Fruit fly (Drosophila melanogaster): Measurements from ENCODE around the gene CG7488.

The CG7488 gene

dm6 chr3R:13032975-13033445, 37.6 kb downstream of the CG7488 start (continued):
- TF ChIP-seq CG11085 (GFP tag; IDR thresholded peaks at IDR 0.05) (no peak), Vsx1 (GFP tag; optimal IDR thresholded peaks at IDR 0.05) (peak; percentile 60), otp (GFP tag; IDR thresholded peaks at IDR 0.05) (peak; percentile 30; the same call in 1 of the 3 replicates), Rfx (GFP tag; IDR thresholded peaks at IDR 0.05) (peak; percentile 24), Med (GFP tag) (peak; percentile 82), cwo (GFP tag; optimal IDR thresholded peaks at IDR 0.05) (peak; percentile 73), HHEX (GFP tag; optimal IDR thresholded peaks at IDR 0.05) (peak; percentile 54), kah (GFP tag; optimal IDR thresholded peaks at IDR 0.05) (peak; percentile 22), Kr (GFP tag; optimal IDR thresholded peaks at IDR 0.05) (peak; percentile 26), Sry-δ (GFP tag; optimal IDR thresholded peaks at IDR 0.05) (peak; percentile 1), CG1233 (GFP tag; optimal IDR thresholded peaks at IDR 0.05) (peak; percentile 52), NC2β (GFP tag; optimal IDR thresholded peaks at IDR 0.05) (no peak), Ada2b (GFP tag; IDR thresholded peaks at IDR 0.05) (0 out of 2 replicates have a peak, but pooled peaks have one; percentile 6), sd (tag; optimal IDR thresholded peaks at IDR 0.05) (peak; percentile 23), CG17328 (GFP tag; IDR thresholded peaks at IDR 0.05) (peak; percentile 12; the same call in 1 of the 2 replicates), CG9932 (GFP tag; IDR thresholded peaks at IDR 0.05) (no peak), Dip2 (GFP tag; IDR thresholded peaks at IDR 0.05) (no peak), CG16813 (GFP tag; IDR thresholded peaks at IDR 0.05; ENCODE audit: partially characterized antibody) (0 out of 3 replicates have a peak, but pooled peaks have one; percentile 11), CG34224 (GFP tag; IDR thresholded peaks at IDR 0.05; ENCODE audit: partially characterized antibody) (no peak)

- TF ChIP-seq H15 (GFP tag; IDR thresholded peaks at IDR 0.05) (0 out of 3 replicates have a peak, but pooled peaks have one; percentile 27), Ravus (GFP tag; IDR thresholded peaks at IDR 0.05) (no peak), Dip2 (GFP tag; IDR thresholded peaks at IDR 0.05) (0 out of 2 replicates have a peak, but pooled peaks have one; percentile 17), bsh (GFP tag; optimal IDR thresholded peaks at IDR 0.05) (no peak), CG4404 (GFP tag; IDR thresholded peaks at IDR 0.05) (no peak), CG8089 (GFP tag; optimal IDR thresholded peaks at IDR 0.05) (no peak), CG8478 (optimal IDR thresholded peaks at IDR 0.05) (peak; percentile 68), Med (GFP tag) (peak; percentile 59), D19B (GFP tag; optimal IDR thresholded peaks at IDR 0.05) (no peak), z (GFP tag; IDR thresholded peaks at IDR 0.05) (0 out of 3 replicates have a peak, but pooled peaks have one; percentile 29), Doc2 (GFP tag; IDR thresholded peaks at IDR 0.05) (no peak), CG34224 (GFP tag; IDR thresholded peaks at IDR 0.05; ENCODE audit: partially characterized antibody) (no peak)
Measured at dm6 chr3R:13033670-13034069, 38.2 kb downstream of the CG7488 start.

dm6 chr3R:13036064-13036463, 40.6 kb downstream of the CG7488 start:
- TF ChIP-seq CG14014 (GFP tag; IDR thresholded peaks at IDR 0.05): no peak
- peak; percentile 94 for TF ChIP-seq twi (tag; optimal IDR thresholded peaks at IDR 0.05)

dm6 chr3R:13038075-13038474, 42.7 kb downstream of the CG7488 start, which contains the start of gene CG11668:
Gene CG11668 (plus strand): TSS chr3R:13038375.
- TF ChIP-seq CG3847 (GFP tag; IDR thresholded peaks at IDR 0.05): no peak
- TF ChIP-seq dpn (GFP tag; optimal IDR thresholded peaks at IDR 0.05): no peak
- no peak for TF ChIP-seq lilli (GFP tag; optimal IDR thresholded peaks at IDR 0.05)
- TF ChIP-seq CG10462 (GFP tag; optimal IDR thresholded peaks at IDR 0.05): no peak
- TF ChIP-seq dan (GFP tag; IDR thresholded peaks at IDR 0.05): no peak
- TF ChIP-seq chif (GFP tag; optimal IDR thresholded peaks at IDR 0.05): no peak
- no peak for TF ChIP-seq CG7987 (GFP tag; optimal IDR thresholded peaks at IDR 0.05)
- no peak for TF ChIP-seq CG14710 (tag; optimal IDR thresholded peaks at IDR 0.05)
- TF ChIP-seq grn (GFP tag; optimal IDR thresholded peaks at IDR 0.05): no peak

Data from whole organism, embryonic.